ENCODE assay signal across 4 fruit fly cellular contexts in genomic region chrX:2300293-2301068, dm6.
TF ChIP-seq lines count a peak whose summit lies in the region.

No protein-coding gene starts in this region.

TF ChIP-seq in whole organism, adult, 20 proteins besides CTCF, POLR2A, EP300 and RAD21 (continued from another document):
- TF ChIP-seq CG33017 (tag; optimal IDR thresholded peaks at IDR 0.05; lab: Kevin White, UChicago) (peak; percentile 94), kay (GFP tag; lab: Kevin White, UChicago; ENCODE audit: borderline replicate concordance) (no peak)

TF ChIP-seq in whole organism, embryonic, 481 proteins besides CTCF, POLR2A, EP300 and RAD21 (continued from another document and continues in another):
- TF ChIP-seq HLHmδ (GFP tag; optimal IDR thresholded peaks at IDR 0.05; lab: Kevin White, UChicago) (no peak), NK7.1 (GFP tag; optimal IDR thresholded peaks at IDR 0.05; lab: Kevin White, UChicago) (peak; percentile 90), ranshi (GFP tag; IDR thresholded peaks at IDR 0.05; lab: Robert Waterston, UW) (peak; percentile 97), Ets65A (GFP tag; lab: Kevin White, UChicago) (peak; percentile 98), Spps (tag; optimal IDR thresholded peaks at IDR 0.05; lab: Kevin White, UChicago) (peak; percentile 88), nom (GFP tag; optimal IDR thresholded peaks at IDR 0.05; lab: Kevin White, UChicago) (peak; percentile 91), Trl (optimal IDR thresholded peaks at IDR 0.05; lab: Kevin White, UChicago) (no peak), Trl (GFP tag; optimal IDR thresholded peaks at IDR 0.05; lab: Kevin White, UChicago) (peak; percentile 76), CG10267 (tag; optimal IDR thresholded peaks at IDR 0.05; lab: Kevin White, UChicago) (peak; percentile 84), dan (GFP tag; IDR thresholded peaks at IDR 0.05; lab: Robert Waterston, UW) (peak; percentile 82), h (optimal IDR thresholded peaks at IDR 0.05; lab: Kevin White, UChicago) (no peak), tin (GFP tag; optimal IDR thresholded peaks at IDR 0.05; lab: Kevin White, UChicago) (peak; percentile 89), hkb (optimal IDR thresholded peaks at IDR 0.05; lab: Kevin White, UChicago) (no peak), hkb (GFP tag; IDR thresholded peaks at IDR 0.05; lab: Robert Waterston, UW) (peak; percentile 98), CG8944 (GFP tag; optimal IDR thresholded peaks at IDR 0.05; lab: Kevin White, UChicago) (peak; percentile 91), CG17328 (GFP tag; IDR thresholded peaks at IDR 0.05; lab: Robert Waterston, UW) (peak; percentile 98), Myb (GFP tag; optimal IDR thresholded peaks at IDR 0.05; lab: Kevin White, UChicago) (peak; percentile 81), cas (GFP tag; IDR thresholded peaks at IDR 0.05; lab: Robert Waterston, UW) (peak; percentile 82), pzg (GFP tag; optimal IDR thresholded peaks at IDR 0.05; lab: Kevin White, UChicago) (no peak), Neu2 (GFP tag; optimal IDR thresholded peaks at IDR 0.05; lab: Kevin White, UChicago; ENCODE audit: borderline replicate concordance) (no peak), jigr1 (GFP tag; IDR thresholded peaks at IDR 0.05; lab: Robert Waterston, UW) (peak; percentile 94), kay (GFP tag; optimal IDR thresholded peaks at IDR 0.05; lab: Kevin White, UChicago) (peak; percentile 84), CG2889 (GFP tag; IDR thresholded peaks at IDR 0.05; lab: Robert Waterston, UW) (peak; percentile 95), CG7963 (GFP tag; IDR thresholded peaks at IDR 0.05; lab: Robert Waterston, UW; ENCODE audit: partially characterized antibody) (no peak), Fer1 (GFP tag; optimal IDR thresholded peaks at IDR 0.05; lab: Kevin White, UChicago) (peak; percentile 91), GATAe (GFP tag; conservative IDR thresholded peaks at IDR 0.05; lab: Robert Waterston, UW) (peak; percentile 78), CG11456 (GFP tag; IDR thresholded peaks at IDR 0.05; lab: Robert Waterston, UW) (peak; percentile 97), kni (GFP tag; optimal IDR thresholded peaks at IDR 0.05; lab: Kevin White, UChicago) (peak; percentile 66), Blimp-1 (GFP tag; optimal IDR thresholded peaks at IDR 0.05; lab: Kevin White, UChicago) (peak; percentile 90), Abd-B (GFP tag; optimal IDR thresholded peaks at IDR 0.05; lab: Kevin White, UChicago) (peak; percentile 95), CG9215 (GFP tag; IDR thresholded peaks at IDR 0.05; lab: Robert Waterston, UW) (peak; percentile 88), unpg (GFP tag; optimal IDR thresholded peaks at IDR 0.05; lab: Kevin White, UChicago) (peak; percentile 97), MTF-1 (GFP tag; optimal IDR thresholded peaks at IDR 0.05; lab: Kevin White, UChicago; ENCODE audit: borderline replicate concordance) (peak; percentile 88), CG10543 (GFP tag; optimal IDR thresholded peaks at IDR 0.05; lab: Kevin White, UChicago) (peak; percentile 30), tap (tag; optimal IDR thresholded peaks at IDR 0.05; lab: Kevin White, UChicago) (peak; percentile 95), Mes4 (GFP tag; optimal IDR thresholded peaks at IDR 0.05; lab: Kevin White, UChicago) (peak; percentile 93), Max (GFP tag; optimal IDR thresholded peaks at IDR 0.05; lab: Kevin White, UChicago) (peak; percentile 84), her (GFP tag; optimal IDR thresholded peaks at IDR 0.05; lab: Kevin White, UChicago) (peak; percentile 85), Scr (GFP tag; IDR thresholded peaks at IDR 0.05; lab: Robert Waterston, UW; ENCODE audit: partially characterized antibody) (no peak), crol (GFP tag; IDR thresholded peaks at IDR 0.05; lab: Robert Waterston, UW) (peak; percentile 70), CG11247 (GFP tag; IDR thresholded peaks at IDR 0.05; lab: Robert Waterston, UW) (peak; percentile 97), CG14667 (GFP tag; IDR thresholded peaks at IDR 0.05; lab: Robert Waterston, UW) (peak; percentile 96), chif (GFP tag; optimal IDR thresholded peaks at IDR 0.05; lab: Kevin White, UChicago) (peak; percentile 89 to 92)

TF ChIP-seq in whole organism, prepupa, 60 proteins besides CTCF, POLR2A, EP300 and RAD21 (continued from another document):
- TF ChIP-seq achi (GFP tag; optimal IDR thresholded peaks at IDR 0.05; lab: Kevin White, UChicago), result peak; percentile 98
- peak; percentile 98 for TF ChIP-seq CG11902 (GFP tag; optimal IDR thresholded peaks at IDR 0.05; lab: Kevin White, UChicago)
- peak; percentile 99 for TF ChIP-seq Smox (GFP tag; optimal IDR thresholded peaks at IDR 0.05; lab: Kevin White, UChicago)
- peak; percentile 96 to 99 for TF ChIP-seq ss (GFP tag; optimal IDR thresholded peaks at IDR 0.05; lab: Kevin White, UChicago)
- peak; percentile 99 for TF ChIP-seq CG34406 (GFP tag; optimal IDR thresholded peaks at IDR 0.05; lab: Kevin White, UChicago)
- peak; percentile 99 for TF ChIP-seq Gug (GFP tag; IDR thresholded peaks at IDR 0.05; lab: Robert Waterston, UW)
- peak; percentile 99 for TF ChIP-seq CG8632 (GFP tag; optimal IDR thresholded peaks at IDR 0.05; lab: Kevin White, UChicago)
- peak; percentile 99 for TF ChIP-seq Sox15 (GFP tag; optimal IDR thresholded peaks at IDR 0.05; lab: Kevin White, UChicago)
- peak; percentile 99 for TF ChIP-seq CG6792 (GFP tag; optimal IDR thresholded peaks at IDR 0.05; lab: Kevin White, UChicago)
- TF ChIP-seq Hr39 (GFP tag; optimal IDR thresholded peaks at IDR 0.05; lab: Kevin White, UChicago), result peak; percentile 99
- peak; percentile 99 for TF ChIP-seq CG10631 (GFP tag; optimal IDR thresholded peaks at IDR 0.05; lab: Kevin White, UChicago)
- peak; percentile 99 for TF ChIP-seq CG32006 (GFP tag; optimal IDR thresholded peaks at IDR 0.05; lab: Kevin White, UChicago)
- peak; percentile 99 for TF ChIP-seq CG4318 (GFP tag; optimal IDR thresholded peaks at IDR 0.05; lab: Kevin White, UChicago)
- peak; percentile 99 for TF ChIP-seq CG10669 (GFP tag; optimal IDR thresholded peaks at IDR 0.05; lab: Kevin White, UChicago)
- TF ChIP-seq OdsH (GFP tag; optimal IDR thresholded peaks at IDR 0.05; lab: Kevin White, UChicago), result peak; percentile 99
- peak; percentile 98 for TF ChIP-seq Ets21C (GFP tag; optimal IDR thresholded peaks at IDR 0.05; lab: Kevin White, UChicago)
- peak; percentile 99 for TF ChIP-seq esn (GFP tag; optimal IDR thresholded peaks at IDR 0.05; lab: Kevin White, UChicago)
- TF ChIP-seq CG31627 (GFP tag; optimal IDR thresholded peaks at IDR 0.05; lab: Kevin White, UChicago), result peak; percentile 99
- TF ChIP-seq Ets96B (tag; optimal IDR thresholded peaks at IDR 0.05; lab: Kevin White, UChicago), result peak; percentile 99
- peak; percentile 97 for TF ChIP-seq Eip93F (GFP tag; optimal IDR thresholded peaks at IDR 0.05; lab: Kevin White, UChicago)
- peak; percentile 98 for TF ChIP-seq net (GFP tag; optimal IDR thresholded peaks at IDR 0.05; lab: Kevin White, UChicago)
- TF ChIP-seq CG6854 (GFP tag; optimal IDR thresholded peaks at IDR 0.05; lab: Kevin White, UChicago), result peak; percentile 99
- peak; percentile 98 for TF ChIP-seq CG16779 (tag; optimal IDR thresholded peaks at IDR 0.05; lab: Kevin White, UChicago)
- TF ChIP-seq eg (GFP tag; IDR thresholded peaks at IDR 0.05; lab: Robert Waterston, UW), result peak; percentile 99
- TF ChIP-seq Sox14 (GFP tag; optimal IDR thresholded peaks at IDR 0.05; lab: Kevin White, UChicago), result peak; percentile 99
- peak; percentile 99 for TF ChIP-seq fd59A (GFP tag; optimal IDR thresholded peaks at IDR 0.05; lab: Kevin White, UChicago)
- TF ChIP-seq CG9139 (GFP tag; optimal IDR thresholded peaks at IDR 0.05; lab: Kevin White, UChicago), result peak; percentile 97
- peak; percentile 98 for TF ChIP-seq spab (GFP tag; optimal IDR thresholded peaks at IDR 0.05; lab: Kevin White, UChicago)
- TF ChIP-seq dac (GFP tag; optimal IDR thresholded peaks at IDR 0.05; lab: Kevin White, UChicago), result peak; percentile 99
- TF ChIP-seq CG11762 (GFP tag; optimal IDR thresholded peaks at IDR 0.05; lab: Kevin White, UChicago; ENCODE audit: insufficient read depth), result peak; percentile 97
- TF ChIP-seq CG1621 (tag; optimal IDR thresholded peaks at IDR 0.05; lab: Kevin White, UChicago), result peak; percentile 99
- TF ChIP-seq CG6163 (GFP tag; IDR thresholded peaks at IDR 0.05; lab: Robert Waterston, UW), result peak; percentile 100
- TF ChIP-seq fd85E (GFP tag; optimal IDR thresholded peaks at IDR 0.05; lab: Kevin White, UChicago), result peak; percentile 91
- TF ChIP-seq CG8119 (GFP tag; IDR thresholded peaks at IDR 0.05; lab: Robert Waterston, UW), result peak; percentile 100
- TF ChIP-seq topi (GFP tag; optimal IDR thresholded peaks at IDR 0.05; lab: Kevin White, UChicago), result peak; percentile 99
- peak; percentile 98 for TF ChIP-seq Eip75B (GFP tag; optimal IDR thresholded peaks at IDR 0.05; lab: Kevin White, UChicago)
- peak; percentile 99 for TF ChIP-seq CG11294 (GFP tag; IDR thresholded peaks at IDR 0.05; lab: Robert Waterston, UW)
- TF ChIP-seq acj6 (GFP tag; optimal IDR thresholded peaks at IDR 0.05; lab: Kevin White, UChicago), result peak; percentile 99
- peak; percentile 99 for TF ChIP-seq Sox102F (GFP tag; optimal IDR thresholded peaks at IDR 0.05; lab: Kevin White, UChicago)
- TF ChIP-seq pdm3 (GFP tag; optimal IDR thresholded peaks at IDR 0.05; lab: Kevin White, UChicago), result peak; percentile 99
- TF ChIP-seq CG3032 (tag; optimal IDR thresholded peaks at IDR 0.05; lab: Kevin White, UChicago), result peak; percentile 98

TF ChIP-seq in whole organism, wandering third instar larva, 38 proteins besides CTCF, POLR2A, EP300 and RAD21 (continued from another document):
- TF ChIP-seq pan (optimal IDR thresholded peaks at IDR 0.05; lab: Kevin White, UChicago), result no peak
- peak; percentile 99 for TF ChIP-seq dmrt93B (GFP tag; optimal IDR thresholded peaks at IDR 0.05; lab: Kevin White, UChicago)
- TF ChIP-seq Vsx2 (GFP tag; optimal IDR thresholded peaks at IDR 0.05; lab: Kevin White, UChicago; ENCODE audit: partially characterized antibody), result no peak
- TF ChIP-seq h (GFP tag; optimal IDR thresholded peaks at IDR 0.05; lab: Kevin White, UChicago), result peak; percentile 99
- TF ChIP-seq OdsH (GFP tag; optimal IDR thresholded peaks at IDR 0.05; lab: Kevin White, UChicago), result peak; percentile 98
- TF ChIP-seq Dfd (GFP tag; optimal IDR thresholded peaks at IDR 0.05; lab: Kevin White, UChicago), result peak; percentile 2
- peak; percentile 99 for TF ChIP-seq fru (GFP tag; optimal IDR thresholded peaks at IDR 0.05; lab: Kevin White, UChicago)
- TF ChIP-seq dsf (GFP tag; optimal IDR thresholded peaks at IDR 0.05; lab: Kevin White, UChicago; ENCODE audit: borderline replicate concordance), result peak; percentile 94
- TF ChIP-seq foxo (GFP tag; optimal IDR thresholded peaks at IDR 0.05; lab: Kevin White, UChicago), result peak; percentile 95 to 98
- TF ChIP-seq brk (GFP tag; optimal IDR thresholded peaks at IDR 0.05; lab: Kevin White, UChicago), result peak; percentile 90
- TF ChIP-seq br (GFP tag; optimal IDR thresholded peaks at IDR 0.05; lab: Kevin White, UChicago), result peak; percentile 99
- peak; percentile 98 for TF ChIP-seq CG32264 (GFP tag; optimal IDR thresholded peaks at IDR 0.05; lab: Kevin White, UChicago)
- TF ChIP-seq Rel (GFP tag; optimal IDR thresholded peaks at IDR 0.05; lab: Kevin White, UChicago), result peak; percentile 92
- peak; percentile 90 for TF ChIP-seq Rel (tag; optimal IDR thresholded peaks at IDR 0.05; lab: Kevin White, UChicago)
- TF ChIP-seq ey (GFP tag; optimal IDR thresholded peaks at IDR 0.05; lab: Kevin White, UChicago), result peak; percentile 99
- peak; percentile 93 for TF ChIP-seq Hr83 (GFP tag; optimal IDR thresholded peaks at IDR 0.05; lab: Kevin White, UChicago; ENCODE audit: poor library complexity, severe bottlenecking)
